Worm (Caenorhabditis elegans) whole organism, midembryonic: Measurements from ENCODE around the gene mak-2.

Experiments used
- cog-1 ChIP-seq: sonication (generic microtip); optimal IDR thresholded peaks from 2 replicates; lab custom pipeline; 2016; ENCODE audit warnings: missing genetic modification characterization, missing compliant biosample characterization
- flt-1 ChIP-seq: fragments of 200-800 bp; sonication (Bioruptor generic); IDR thresholded peaks from 2 replicates; pipeline ENCODE4 v1.3.6; 2022; ENCODE audit warnings: missing genetic modification characterization, missing compliant biosample characterization
- ztf-29 ChIP-seq: fragments of 200-800 bp; sonication (Bioruptor generic); IDR thresholded peaks from 2 replicates; pipeline ENCODE4 v1.3.6; 2022; ENCODE audit warnings: missing genetic modification reagents, missing genetic modification characterization, missing compliant biosample characterization

- no peak for TF ChIP-seq flt-1 (GFP tag; lab: Robert Waterston, UW)
- TF ChIP-seq ztf-29: no peak
- TF ChIP-seq cog-1 (tag; lab: Kevin White, UChicago): no peak
These were observed 18.3 kb upstream of the mak-2 start for ce11 chrIV:866828-867270.
